Fruit fly (Drosophila melanogaster): ENCODE data around the gene CG6180.

The CG6180 gene

dm6 chr2L:12692343-12693079, 14.9 kb upstream of the CG6180 start, which contains the start of the genes CCT4 and CG6153:
Gene CCT4 (minus strand): TSS chr2L:12692934.
Gene CG6153 (plus strand): TSS chr2L:12692993.
- TF ChIP-seq fkh (GFP tag; optimal IDR thresholded peaks at IDR 0.05) (peak; percentile 93), Blimp-1 (GFP tag; optimal IDR thresholded peaks at IDR 0.05) (no peak), Hr39 (GFP tag; optimal IDR thresholded peaks at IDR 0.05) (no peak), Met (GFP tag; optimal IDR thresholded peaks at IDR 0.05) (no peak)

DNA sequence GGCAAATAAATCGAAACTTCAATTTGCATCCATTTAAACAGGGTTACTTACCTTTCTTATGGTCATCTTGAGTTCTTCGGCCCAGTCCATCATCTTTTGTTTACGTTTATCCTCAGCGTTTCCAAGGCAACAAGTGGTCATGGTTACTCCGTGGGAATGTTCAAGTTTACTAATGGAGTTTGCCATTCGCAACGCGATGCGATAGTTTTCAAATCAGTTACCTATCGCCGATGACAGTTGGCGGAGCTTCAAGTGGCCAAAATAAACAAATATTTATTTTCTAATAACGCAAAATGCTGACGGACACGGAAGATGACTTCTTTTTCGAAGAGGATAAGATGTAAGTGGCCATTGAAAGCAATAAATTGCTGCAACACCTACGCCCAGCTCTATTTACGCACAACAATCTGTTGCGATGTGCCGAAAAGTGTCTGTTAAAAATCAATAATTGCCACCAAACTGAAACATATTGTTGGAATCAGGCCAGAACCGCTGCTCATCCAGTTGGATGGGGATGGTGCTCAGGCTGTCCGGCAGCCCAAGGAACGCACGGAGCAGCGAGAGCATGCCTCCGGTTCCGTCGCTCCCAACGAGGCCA, 12.5 kb upstream of the CG6180 start, which contains the start of the genes IFT43 and PICK1:
Gene IFT43 (minus strand): TSS at position 166 of the 598 bp plus-strand sequence.
Gene PICK1 (plus strand): TSS at position 211 of the 598 bp plus-strand sequence.
- TF ChIP-seq Met (GFP tag; optimal IDR thresholded peaks at IDR 0.05) (no peak), fkh (GFP tag; optimal IDR thresholded peaks at IDR 0.05) (peak; percentile 95), Sox15 (GFP tag; optimal IDR thresholded peaks at IDR 0.05) (no peak), CG8119 (GFP tag; IDR thresholded peaks at IDR 0.05) (no peak), net (GFP tag; optimal IDR thresholded peaks at IDR 0.05) (no peak)

- TF ChIP-seq acj6 (GFP tag; optimal IDR thresholded peaks at IDR 0.05) (no peak), lz (GFP tag; optimal IDR thresholded peaks at IDR 0.05) (no peak), Hr4 (GFP tag; optimal IDR thresholded peaks at IDR 0.05) (no peak), Blimp-1 (GFP tag; optimal IDR thresholded peaks at IDR 0.05) (no peak), CG8319 (GFP tag; optimal IDR thresholded peaks at IDR 0.05) (no peak), svp (GFP tag) (no peak), CG6792 (GFP tag; optimal IDR thresholded peaks at IDR 0.05) (no peak), Eip75B (GFP tag; optimal IDR thresholded peaks at IDR 0.05) (no peak), CG4318 (GFP tag; optimal IDR thresholded peaks at IDR 0.05) (no peak), Ets21C (GFP tag; optimal IDR thresholded peaks at IDR 0.05) (no peak), dac (GFP tag; optimal IDR thresholded peaks at IDR 0.05) (no peak), ss (GFP tag; optimal IDR thresholded peaks at IDR 0.05) (no peak), Ets96B (tag; optimal IDR thresholded peaks at IDR 0.05) (no peak), Hr39 (GFP tag; optimal IDR thresholded peaks at IDR 0.05) (no peak), CG7368 (GFP tag; optimal IDR thresholded peaks at IDR 0.05) (no peak), topi (GFP tag; optimal IDR thresholded peaks at IDR 0.05) (no peak), CG32006 (GFP tag; optimal IDR thresholded peaks at IDR 0.05) (no peak), vri (GFP tag; optimal IDR thresholded peaks at IDR 0.05) (no peak), CG10669 (GFP tag; optimal IDR thresholded peaks at IDR 0.05) (no peak), CG6854 (GFP tag; optimal IDR thresholded peaks at IDR 0.05) (no peak)
Observed at dm6 chr2L:12697223-12697622, 10.2 kb upstream of the CG6180 start, which contains the start of gene CG5781. Gene CG5781 (minus strand): TSS chr2L:12697323.

DNA sequence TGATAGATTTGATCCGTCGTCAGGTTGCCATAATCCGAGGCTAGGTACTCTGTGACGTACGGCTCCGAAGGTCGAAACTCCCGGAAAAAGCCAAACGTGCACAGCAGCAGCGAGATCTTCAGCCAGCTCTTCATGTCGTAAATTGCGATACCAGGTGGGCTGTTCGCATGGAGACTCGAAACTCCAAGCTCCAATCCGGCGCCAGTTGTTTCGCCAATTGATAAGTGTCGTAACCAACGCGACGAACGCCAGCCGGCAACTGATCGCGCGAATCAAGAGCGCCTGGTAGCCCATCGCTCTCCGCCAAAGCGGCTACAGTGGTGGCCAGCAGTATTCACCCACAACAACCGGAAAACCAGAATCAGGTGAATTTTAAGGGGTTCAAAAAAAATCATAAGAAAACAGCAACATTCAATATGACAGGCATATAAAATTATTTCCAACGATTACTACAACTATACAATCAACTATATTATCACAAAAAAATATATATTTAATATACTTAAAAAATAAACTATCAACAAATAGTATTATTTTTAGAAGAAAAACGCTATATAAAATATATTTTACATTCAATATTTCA, 7.0 kb upstream of the CG6180 start, which contains the start of gene CG17036:
Gene CG17036 (minus strand): TSS at position 366 of the 583 bp plus-strand sequence.
- TF ChIP-seq spab (GFP tag; optimal IDR thresholded peaks at IDR 0.05) (no peak), Eip78C (GFP tag) (peak; percentile 57), CG10631 (GFP tag; optimal IDR thresholded peaks at IDR 0.05) (no peak), CG6792 (GFP tag; optimal IDR thresholded peaks at IDR 0.05) (peak; percentile 10), CG32006 (GFP tag; optimal IDR thresholded peaks at IDR 0.05) (peak; percentile 49), lz (GFP tag; optimal IDR thresholded peaks at IDR 0.05) (no peak), CG8632 (GFP tag; optimal IDR thresholded peaks at IDR 0.05) (peak; percentile 42), CG6163 (GFP tag; IDR thresholded peaks at IDR 0.05) (peak; percentile 48; the same call in 2 of the 3 replicates), CG1621 (tag; optimal IDR thresholded peaks at IDR 0.05) (peak; percentile 19), CG8119 (GFP tag; IDR thresholded peaks at IDR 0.05) (peak; percentile 36; the same call in 1 of the 3 replicates), CG6854 (GFP tag; optimal IDR thresholded peaks at IDR 0.05) (peak; percentile 15), CG11902 (GFP tag; optimal IDR thresholded peaks at IDR 0.05) (no peak), esn (GFP tag; optimal IDR thresholded peaks at IDR 0.05) (peak; percentile 31), achi (GFP tag; optimal IDR thresholded peaks at IDR 0.05) (no peak)

All from whole organism, prepupa.